Worm (Caenorhabditis elegans) whole organism, L4 larva: ENCODE data around the gene F44F4.15.

ENCODE experiments used
- nhr-28 ChIP-seq: fragments of 150-350 bp; optimal IDR thresholded peaks from 2 replicates; lab custom pipeline; 2014; ENCODE audit warnings: missing biosample characterization, missing genetic modification characterization
- nhr-77 ChIP-seq: fragments of 150-350 bp; optimal IDR thresholded peaks from 2 replicates; lab custom pipeline; 2014; ENCODE audit warnings: missing biosample characterization, missing genetic modification characterization
- pha-4 ChIP-seq, 2 experiments: fragments of 150-350 bp in 1 of 2; fragments of 200-800 bp in 1 of 2; sonication (Bioruptor generic) in 1 of 2; IDR thresholded peaks in 1 of 2; optimal IDR thresholded peaks in 1 of 2; 2 replicates each; pipeline versions ENCODE4 v1.3.6 to Lab custom; 2014 to 2022; ENCODE audit warnings: missing genetic modification characterization in 2 of 2, missing genetic modification reagents in 2 of 2, missing biosample characterization in 1 of 2, missing compliant biosample characterization in 1 of 2
- unc-62 ChIP-seq, 3 experiments: fragments of 150-350 bp in 1 of 3; sonication (generic microtip); optimal IDR thresholded peaks in 2 of 3; peaks in 1 of 3; 1 replicate in 1 of 3; 2 replicates in 2 of 3; lab custom pipeline; 2014 to 2017; ENCODE audit warnings: missing biosample characterization in 3 of 3, missing genetic modification characterization in 3 of 3, missing genetic modification reagents in 3 of 3, missing genotype in 1 of 3

- TF ChIP-seq unc-62 (GFP tag; optimal IDR thresholded peaks at IDR 0.05 in 1 of 2; lab: Kevin White, UChicago) (no peak), unc-62 (tag; optimal IDR thresholded peaks at IDR 0.05; lab: Kevin White, UChicago) (no peak), nhr-28 (tag; lab: Kevin White, UChicago) (peak; percentile 43), nhr-77 (tag; lab: Kevin White, UChicago) (peak; percentile 19), pha-4 (GFP tag; IDR thresholded peaks at IDR 0.05; lab: Robert Waterston, UW) (no peak), pha-4 (tag; optimal IDR thresholded peaks at IDR 0.05; lab: Kevin White, UChicago) (no peak)
These were observed 47.2 kb upstream of the F44F4.15 start for ce11 chrII:10867219-10867618.
